Fruit fly (Drosophila melanogaster) whole organism, adult: ENCODE measurements around the gene CG18788.

Source experiments
- CG11617 ChIP-seq: fragments of 200-800 bp; sonication (Bioruptor generic); optimal IDR thresholded peaks from 2 replicates; lab custom pipeline; 2017; ENCODE audit warnings: mild to moderate bottlenecking, missing biosample characterization, missing genetic modification reagents, missing genetic modification characterization
- CG14711 ChIP-seq: fragments of 200-800 bp; sonication (Bioruptor generic); optimal IDR thresholded peaks from 2 replicates; lab custom pipeline; 2018; ENCODE audit warnings: missing biosample characterization, mild to moderate bottlenecking, missing genetic modification characterization, moderate library complexity
- CG1620 ChIP-seq: fragments of 200-800 bp; sonication (Bioruptor generic); optimal IDR thresholded peaks from 2 replicates; lab custom pipeline; 2016; ENCODE audit warnings: missing biosample characterization, missing genetic modification characterization
- CG33017 ChIP-seq: fragments of 200-800 bp; sonication (Bioruptor generic); optimal IDR thresholded peaks from 2 replicates; lab custom pipeline; 2018; ENCODE audit warnings: missing biosample characterization, mild to moderate bottlenecking, missing genetic modification characterization, moderate library complexity
- CG5204 ChIP-seq: fragments of 200-800 bp; sonication (Bioruptor generic); optimal IDR thresholded peaks from 2 replicates; lab custom pipeline; 2016; ENCODE audit warnings: missing biosample characterization, missing genetic modification characterization
- CG7045 ChIP-seq: fragments of 200-800 bp; sonication (Bioruptor generic); optimal IDR thresholded peaks from 2 replicates; lab custom pipeline; 2017; ENCODE audit warnings: missing biosample characterization, mild to moderate bottlenecking, missing genetic modification characterization
- CG7101 ChIP-seq: fragments of 200-800 bp; sonication (Bioruptor generic); optimal IDR thresholded peaks from 2 replicates; lab custom pipeline; 2018; ENCODE audit warnings: missing biosample characterization, mild to moderate bottlenecking, missing genetic modification characterization, moderate library complexity
- Hr96 ChIP-seq: fragments of 200-800 bp; sonication (Bioruptor generic); optimal IDR thresholded peaks from 2 replicates; lab custom pipeline; 2016; ENCODE audit warnings: missing biosample characterization, missing genetic modification characterization
- Mnt ChIP-seq: fragments of 200-800 bp; sonication (Bioruptor generic); optimal IDR thresholded peaks from 2 replicates; lab custom pipeline; 2016; ENCODE audit warnings: missing biosample characterization, mild to moderate bottlenecking, missing genetic modification characterization
- cnc ChIP-seq, 2 experiments: fragments of >200 bp; optimal IDR thresholded peaks; 2 replicates each; lab custom pipeline; 2017
- kay ChIP-seq: fragments of 200-800 bp; sonication (Bioruptor generic); peaks from one replicate; lab custom pipeline; 2016; ENCODE audit warnings: missing biosample characterization, missing genetic modification characterization, borderline replicate concordance
- pad ChIP-seq: fragments of 200-800 bp; sonication (Bioruptor generic); optimal IDR thresholded peaks from 3 replicates; lab custom pipeline; 2017; ENCODE audit warnings: missing biosample characterization, missing genetic modification characterization, mild to moderate bottlenecking, moderate library complexity, missing genetic modification reagents
- tj ChIP-seq: fragments of 200-800 bp; sonication (Bioruptor generic); optimal IDR thresholded peaks from 3 replicates; lab custom pipeline; 2017; ENCODE audit warnings: missing biosample characterization, mild to moderate bottlenecking, missing genetic modification characterization, moderate library complexity
- toe ChIP-seq: fragments of 200-800 bp; sonication (Bioruptor generic); optimal IDR thresholded peaks from 2 replicates; lab custom pipeline; 2016; ENCODE audit warnings: missing biosample characterization, missing genetic modification characterization

DNA sequence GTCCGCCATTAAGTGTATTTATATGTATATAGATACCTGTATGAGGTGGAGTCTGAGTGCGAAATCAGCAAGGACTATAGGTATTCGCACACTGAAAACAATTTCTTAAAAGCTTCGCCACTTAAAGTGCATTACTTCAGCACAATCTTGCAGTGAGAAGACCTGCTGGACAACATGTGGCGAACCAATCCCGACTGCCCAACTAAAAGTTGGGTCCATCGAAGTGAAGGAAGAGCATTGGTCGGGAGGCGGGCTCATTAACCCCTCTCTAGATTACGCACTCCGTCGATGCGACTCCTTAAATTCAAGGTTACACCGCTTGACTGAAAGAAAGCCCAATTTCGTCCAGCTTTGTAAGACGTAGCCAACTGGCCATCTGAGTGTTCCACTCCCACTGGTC, 20.7 kb upstream of the CG18788 start:
- TF ChIP-seq CG11617 (GFP tag; lab: Kevin White, UChicago): no peak
- no peak for TF ChIP-seq pad (GFP tag; lab: Kevin White, UChicago)
- no peak for TF ChIP-seq CG14711 (tag; lab: Kevin White, UChicago)
- no peak for TF ChIP-seq kay (GFP tag; lab: Kevin White, UChicago)
- no peak for TF ChIP-seq CG1620 (GFP tag; lab: Kevin White, UChicago)
- TF ChIP-seq toe (GFP tag; lab: Kevin White, UChicago): no peak
- TF ChIP-seq CG33017: no peak
- no peak for TF ChIP-seq cnc (optimal IDR thresholded peaks at IDR 0.05; lab: Kevin White, UChicago)
- TF ChIP-seq CG7045: no peak
- TF ChIP-seq CG5204 (GFP tag; lab: Kevin White, UChicago): no peak
- TF ChIP-seq Hr96 (GFP tag; lab: Kevin White, UChicago): no peak
- TF ChIP-seq Mnt (GFP tag; lab: Kevin White, UChicago): no peak
- TF ChIP-seq CG7101 (tag; lab: Kevin White, UChicago): no peak
- no peak for TF ChIP-seq tj (GFP tag; lab: Kevin White, UChicago)
